Worm (Caenorhabditis elegans) whole organism, L1 larva: ENCODE results near the gene molo-1.

Source experiments
- C16A3.4 ChIP-seq: fragments of 150-350 bp; optimal IDR thresholded peaks from 2 replicates; lab custom pipeline; 2014; ENCODE audit warnings: missing biosample characterization, missing genetic modification characterization
- C34B4.2 ChIP-seq: sonication (generic microtip); optimal IDR thresholded peaks from 2 replicates; lab custom pipeline; 2017; ENCODE audit warnings: mild to moderate bottlenecking, missing genetic modification characterization, missing compliant biosample characterization
- alr-1 ChIP-seq: fragments of 200-800 bp; sonication (Bioruptor generic); optimal IDR thresholded peaks from 2 replicates; lab custom pipeline; 2018; ENCODE audit warnings: borderline replicate concordance, mild to moderate bottlenecking, missing genetic modification characterization, missing compliant biosample characterization
- aly-2 ChIP-seq: fragments of 150-350 bp; optimal IDR thresholded peaks from 2 replicates; lab custom pipeline; 2014; ENCODE audit warnings: missing biosample characterization, missing genetic modification characterization
- blmp-1 ChIP-seq: fragments of 150-350 bp; optimal IDR thresholded peaks from 2 replicates; lab custom pipeline; 2014; ENCODE audit warnings: missing biosample characterization, missing genetic modification characterization
- ceh-8 ChIP-seq: fragments of 200-800 bp; sonication (Bioruptor generic); optimal IDR thresholded peaks from 2 replicates; lab custom pipeline; 2018; ENCODE audit warnings: mild to moderate bottlenecking, missing genetic modification characterization, moderate library complexity, missing compliant biosample characterization
- ceh-82 ChIP-seq, 3 experiments: fragments of 150-350 bp in 1 of 3; sonication (generic microtip) in 2 of 3; optimal IDR thresholded peaks; 2 replicates each; lab custom pipeline; 2014 to 2017; ENCODE audit warnings: missing biosample characterization in 3 of 3, missing genetic modification characterization in 3 of 3
- ceh-88 ChIP-seq: fragments of 200-800 bp; sonication (Bioruptor generic); IDR thresholded peaks from 2 replicates; pipeline ENCODE4 v1.3.6; 2022; ENCODE audit warnings: missing genetic modification characterization, missing compliant biosample characterization
- ceh-90 ChIP-seq: sonication (generic microtip); optimal IDR thresholded peaks from 2 replicates; lab custom pipeline; 2016; ENCODE audit warnings: missing genetic modification characterization, missing compliant biosample characterization
- ces-1 ChIP-seq: fragments of 150-350 bp; optimal IDR thresholded peaks from 2 replicates; lab custom pipeline; 2014; ENCODE audit warnings: missing biosample characterization, missing genetic modification reagents, missing genetic modification characterization
- dpl-1 ChIP-seq, 3 experiments: fragments of 150-350 bp in 2 of 3; sonication (generic microtip) in 1 of 3; optimal IDR thresholded peaks; 2 replicates each; lab custom pipeline; 2014 to 2017; ENCODE audit warnings: missing biosample characterization in 3 of 3, missing genetic modification characterization in 3 of 3, missing genetic modification reagents in 3 of 3
- efl-1 ChIP-seq, 4 experiments: fragments of 150-350 bp; optimal IDR thresholded peaks in 3 of 4; peaks in 1 of 4; 1 replicate in 1 of 4; 2 replicates in 3 of 4; lab custom pipeline; 2014; ENCODE audit warnings: missing biosample characterization in 2 of 4, missing genetic modification characterization in 2 of 4, missing genetic modification reagents in 2 of 4
- egl-13 ChIP-seq: sonication (generic microtip); optimal IDR thresholded peaks from 2 replicates; lab custom pipeline; 2016; ENCODE audit warnings: missing genotype, missing genetic modification reagents, missing genetic modification characterization, missing compliant biosample characterization
- elt-2 ChIP-seq: sonication (generic microtip); optimal IDR thresholded peaks from 2 replicates; lab custom pipeline; 2016; ENCODE audit warnings: missing genetic modification characterization, mild to moderate bottlenecking, inconsistent platforms, missing compliant biosample characterization, missing genetic modification reagents
- elt-3 ChIP-seq, 6 experiments: fragments of 150-350 bp in 1 of 6; sonication (generic microtip); optimal IDR thresholded peaks; 2 replicates each; lab custom pipeline; 2017 to 2018; ENCODE audit warnings: missing biosample characterization in 6 of 6, missing genetic modification characterization in 6 of 6, inconsistent platforms in 1 of 6
- fkh-4 ChIP-seq: sonication (generic microtip); optimal IDR thresholded peaks from 2 replicates; lab custom pipeline; 2016; ENCODE audit warnings: missing compliant biosample characterization, missing genetic modification characterization, borderline replicate concordance
- grh-1 ChIP-seq: fragments of 200-800 bp; sonication (Bioruptor generic); IDR thresholded peaks from 2 replicates; pipeline ENCODE4 v1.3.6; 2022; ENCODE audit warnings: missing genetic modification reagents, missing genetic modification characterization, missing compliant biosample characterization
- isw-1 ChIP-seq: fragments of 200-800 bp; sonication (Bioruptor generic); IDR thresholded peaks from 2 replicates; pipeline ENCODE4 v1.3.6; 2022; ENCODE audit warnings: missing genetic modification characterization, missing compliant biosample characterization
- lin-13 ChIP-seq: fragments of 150-350 bp; optimal IDR thresholded peaks from 2 replicates; lab custom pipeline; 2014; ENCODE audit warnings: missing biosample characterization, missing genetic modification reagents, missing genetic modification characterization
- lin-14 ChIP-seq: fragments of 200-800 bp; sonication (Bioruptor generic); optimal IDR thresholded peaks from 2 replicates; lab custom pipeline; 2018; ENCODE audit warnings: mild to moderate bottlenecking, missing genetic modification characterization, moderate library complexity, missing compliant biosample characterization
- lin-35 ChIP-seq, 2 experiments: fragments of 150-350 bp; optimal IDR thresholded peaks; 2 replicates each; lab custom pipeline; 2014; ENCODE audit warnings: missing biosample characterization in 2 of 2, missing genetic modification characterization in 2 of 2, missing genetic modification reagents in 2 of 2
- lir-3 ChIP-seq: sonication (generic microtip); optimal IDR thresholded peaks from 2 replicates; lab custom pipeline; 2016; ENCODE audit warnings: mild to moderate bottlenecking, missing genetic modification characterization, moderate library complexity, missing compliant biosample characterization; ENCODE audit not compliant: poor library complexity
- mep-1 ChIP-seq: fragments of 150-350 bp; optimal IDR thresholded peaks from 2 replicates; lab custom pipeline; 2014; ENCODE audit warnings: missing biosample characterization, missing genetic modification characterization
- nhr-11 ChIP-seq: fragments of 150-350 bp; optimal IDR thresholded peaks from 2 replicates; lab custom pipeline; 2014; ENCODE audit warnings: missing biosample characterization, missing genetic modification characterization
- nhr-20 ChIP-seq: sonication (generic microtip); optimal IDR thresholded peaks from 2 replicates; lab custom pipeline; 2016; ENCODE audit warnings: mild to moderate bottlenecking, missing genetic modification characterization, missing compliant biosample characterization
- nhr-28 ChIP-seq: fragments of 150-350 bp; optimal IDR thresholded peaks from 2 replicates; lab custom pipeline; 2014; ENCODE audit warnings: missing biosample characterization, missing genetic modification characterization
- nhr-47 ChIP-seq: sonication (generic microtip); optimal IDR thresholded peaks from 2 replicates; lab custom pipeline; 2016; ENCODE audit warnings: mild to moderate bottlenecking, missing genetic modification characterization, moderate library complexity, missing compliant biosample characterization
- nhr-71 ChIP-seq: sonication (generic microtip); optimal IDR thresholded peaks from 2 replicates; lab custom pipeline; 2016; ENCODE audit warnings: mild to moderate bottlenecking, missing genetic modification characterization, moderate library complexity, missing compliant biosample characterization
- nhr-76 ChIP-seq: sonication (generic microtip); optimal IDR thresholded peaks from 2 replicates; lab custom pipeline; 2017; ENCODE audit warnings: missing biosample characterization, missing genetic modification characterization
- nhr-77 ChIP-seq: fragments of 150-350 bp; optimal IDR thresholded peaks from 2 replicates; lab custom pipeline; 2014; ENCODE audit warnings: missing biosample characterization, missing genetic modification characterization
- nhr-84 ChIP-seq: sonication (generic microtip); optimal IDR thresholded peaks from 2 replicates; lab custom pipeline; 2017; ENCODE audit warnings: missing biosample characterization, missing genetic modification characterization
- nhr-85 ChIP-seq: sonication (generic microtip); peaks from one replicate; lab custom pipeline; 2016; ENCODE audit warnings: missing genetic modification characterization, inconsistent platforms, missing compliant biosample characterization
- nhr-90 ChIP-seq: sonication (generic microtip); optimal IDR thresholded peaks from 2 replicates; lab custom pipeline; 2016; ENCODE audit warnings: mild to moderate bottlenecking, missing genetic modification characterization, missing compliant biosample characterization; ENCODE audit not compliant: poor library complexity
- pag-3 ChIP-seq: sonication (generic microtip); optimal IDR thresholded peaks from 2 replicates; lab custom pipeline; 2017; ENCODE audit warnings: missing genetic modification characterization, mild to moderate bottlenecking, missing compliant biosample characterization, antibody characterized with exemption, borderline replicate concordance; ENCODE audit not compliant: insufficient read depth
- rnt-1 ChIP-seq: sonication (generic microtip); optimal IDR thresholded peaks from 2 replicates; lab custom pipeline; 2016; ENCODE audit warnings: mild to moderate bottlenecking, missing genetic modification characterization, moderate library complexity, missing compliant biosample characterization
- skn-1 ChIP-seq: fragments of 150-350 bp; optimal IDR thresholded peaks from 2 replicates; lab custom pipeline; 2014; ENCODE audit warnings: missing biosample characterization, missing genetic modification characterization
- snu-23 ChIP-seq: sonication (generic microtip); optimal IDR thresholded peaks from 2 replicates; lab custom pipeline; 2016; ENCODE audit warnings: missing genetic modification characterization, missing compliant biosample characterization
- sptf-1 ChIP-seq: fragments of 150-350 bp; optimal IDR thresholded peaks from 2 replicates; lab custom pipeline; 2014; ENCODE audit warnings: missing biosample characterization, missing genetic modification characterization
- sup-37 ChIP-seq: fragments of 200-800 bp; sonication (Bioruptor generic); optimal IDR thresholded peaks from 2 replicates; lab custom pipeline; 2018; ENCODE audit warnings: mild to moderate bottlenecking, missing genetic modification characterization, missing compliant biosample characterization
- tbx-2 ChIP-seq: sonication (generic microtip); optimal IDR thresholded peaks from 2 replicates; lab custom pipeline; 2016; ENCODE audit warnings: missing genetic modification characterization, missing compliant biosample characterization
- tlp-1 ChIP-seq: fragments of 150-350 bp; optimal IDR thresholded peaks from 2 replicates; lab custom pipeline; 2014; ENCODE audit warnings: missing biosample characterization, missing genetic modification characterization
- unc-30 ChIP-seq: sonication (generic microtip); optimal IDR thresholded peaks from 2 replicates; lab custom pipeline; 2017; ENCODE audit warnings: missing biosample characterization, missing genetic modification characterization
- unc-62 ChIP-seq: fragments of 150-350 bp; optimal IDR thresholded peaks from 2 replicates; lab custom pipeline; 2014; ENCODE audit warnings: missing biosample characterization, missing genetic modification reagents, missing genetic modification characterization
- unc-86 ChIP-seq: sonication (generic microtip); optimal IDR thresholded peaks from 2 replicates; lab custom pipeline; 2016; ENCODE audit warnings: missing genetic modification characterization, missing compliant biosample characterization
- vab-15 ChIP-seq: sonication (generic microtip); optimal IDR thresholded peaks from 2 replicates; lab custom pipeline; 2017; ENCODE audit warnings: missing genotype, mild to moderate bottlenecking, missing genetic modification characterization, missing compliant biosample characterization

Gene molo-1

ce11 chrIII:5594350-5594749, 20.6 kb downstream of the molo-1 start:
- peak; percentile 23 for TF ChIP-seq nhr-90 (tag; lab: Kevin White, UChicago)
- peak in 1 of 2 experiments; percentile 25 for TF ChIP-seq lin-35 (GFP tag; optimal IDR thresholded peaks at IDR 0.05; lab: Kevin White, UChicago)
- peak in 2 of 6 experiments; percentile 3 to 44 for TF ChIP-seq elt-3 (tag; optimal IDR thresholded peaks at IDR 0.05; lab: Kevin White, UChicago)
- TF ChIP-seq blmp-1 (tag; lab: Kevin White, UChicago), result peak; percentile 52
- peak; percentile 53 for TF ChIP-seq mep-1 (tag; lab: Kevin White, UChicago)
- peak; percentile 36 for TF ChIP-seq nhr-20 (tag; lab: Kevin White, UChicago)
- peak; percentile 50 for TF ChIP-seq snu-23 (GFP tag; lab: Kevin White, UChicago)
- no peak for TF ChIP-seq unc-62
- TF ChIP-seq lin-14 (GFP tag; lab: Kevin White, UChicago), result peak; percentile 59
- TF ChIP-seq nhr-71, result peak; percentile 6
- TF ChIP-seq nhr-11, result no peak
- TF ChIP-seq pag-3 (tag; lab: Kevin White, UChicago), result no peak
- TF ChIP-seq nhr-85, result peak; percentile 71
- TF ChIP-seq rnt-1, result peak; percentile 12

- TF ChIP-seq nhr-28 (tag; lab: Kevin White, UChicago) (no peak), tlp-1 (tag; lab: Kevin White, UChicago) (no peak), efl-1 (optimal IDR thresholded peaks at IDR 0.05; lab: Kevin White, UChicago) (no peak), efl-1 (GFP tag; optimal IDR thresholded peaks at IDR 0.05 in 1 of 2; lab: Kevin White, UChicago) (peak in 1 of 2 experiments; percentile 72), dpl-1 (GFP tag; optimal IDR thresholded peaks at IDR 0.05; lab: Kevin White, UChicago) (no peak), nhr-85 (no peak)
These were observed 21.7 kb downstream of the molo-1 start, which contains the start of gene ced-6 for ce11 chrIII:5595445-5595844. ced-6 (plus strand) TSS chrIII:5595771.

DNA sequence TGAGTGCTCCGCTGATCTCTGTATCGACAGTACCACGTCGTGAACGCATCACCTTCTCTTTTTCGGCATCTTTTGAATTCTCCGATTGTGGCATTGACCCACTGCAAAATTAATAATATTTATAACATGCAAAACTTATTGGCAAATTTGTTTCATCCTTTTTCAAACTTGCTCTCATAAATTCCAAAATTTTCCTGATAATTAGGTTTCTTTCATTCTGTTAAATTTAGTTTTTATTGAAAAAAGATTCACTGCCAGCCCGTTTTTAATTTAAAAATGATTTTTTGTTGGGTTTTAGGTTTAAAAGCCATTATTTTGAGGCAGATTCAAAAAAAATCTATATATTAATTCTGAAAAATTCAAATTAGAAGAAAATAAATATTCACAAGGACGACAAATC, 26.2 kb downstream of the molo-1 start, which contains the start of gene wdr-37:
TSS of gene wdr-37 (minus strand) at position 101 of the 400 bp plus-strand sequence.
- no peak for TF ChIP-seq unc-86
- no peak for TF ChIP-seq dpl-1 (GFP tag; optimal IDR thresholded peaks at IDR 0.05; lab: Kevin White, UChicago)
- TF ChIP-seq ceh-8 (GFP tag; lab: Kevin White, UChicago), result no peak
- no peak for TF ChIP-seq lir-3 (tag; lab: Kevin White, UChicago)
- TF ChIP-seq elt-2 (tag; lab: Kevin White, UChicago), result no peak
- TF ChIP-seq sup-37 (GFP tag; lab: Kevin White, UChicago), result no peak
- no peak for TF ChIP-seq ceh-88 (GFP tag; lab: Robert Waterston, UW)
- TF ChIP-seq alr-1 (tag; lab: Kevin White, UChicago), result no peak
- no peak for TF ChIP-seq tbx-2 (tag; lab: Kevin White, UChicago)
- no peak for TF ChIP-seq nhr-47 (tag; lab: Kevin White, UChicago)
- no peak for TF ChIP-seq ces-1 (GFP tag; lab: Kevin White, UChicago)
- no peak for TF ChIP-seq vab-15 (tag; lab: Kevin White, UChicago)
- no peak for TF ChIP-seq isw-1
- no peak for TF ChIP-seq nhr-85
- TF ChIP-seq ceh-82 (tag; optimal IDR thresholded peaks at IDR 0.05; lab: Kevin White, UChicago), result no peak
- no peak for TF ChIP-seq mep-1 (tag; lab: Kevin White, UChicago)

DNA sequence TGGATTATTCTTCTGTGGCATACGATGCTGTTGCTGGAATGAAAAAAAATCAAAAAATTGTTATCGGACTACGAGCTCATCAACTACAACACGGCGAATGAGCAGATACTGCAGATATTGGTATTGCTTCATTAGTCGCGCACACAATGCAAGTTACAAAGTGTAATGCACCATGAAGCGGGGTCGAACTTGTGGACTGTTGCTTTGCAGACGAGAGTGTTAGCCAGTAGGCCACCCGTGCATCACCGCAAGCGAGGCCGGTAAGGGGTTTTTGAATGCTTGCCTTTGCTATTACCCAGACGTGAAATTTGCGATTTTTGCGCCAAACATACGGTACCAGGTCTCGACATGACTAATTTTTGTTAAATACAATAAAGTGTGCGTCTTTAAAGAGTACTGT, 28.2 kb downstream of the molo-1 start:
- TF ChIP-seq fkh-4 (tag; lab: Kevin White, UChicago), result no peak
- TF ChIP-seq ces-1 (GFP tag; lab: Kevin White, UChicago), result no peak
- TF ChIP-seq lin-13 (GFP tag; lab: Kevin White, UChicago), result peak; percentile 48
- no peak for TF ChIP-seq nhr-84
- TF ChIP-seq egl-13, result no peak
- TF ChIP-seq unc-62, result no peak
- peak; percentile 67 to 87 for TF ChIP-seq lin-35 (GFP tag; optimal IDR thresholded peaks at IDR 0.05; lab: Kevin White, UChicago)
- no peak for TF ChIP-seq pag-3 (tag; lab: Kevin White, UChicago)
- TF ChIP-seq rnt-1, result peak; percentile 88
- TF ChIP-seq unc-30 (tag; lab: Kevin White, UChicago), result no peak
- peak; percentile 58 for TF ChIP-seq skn-1 (tag; lab: Kevin White, UChicago)
- TF ChIP-seq ceh-90, result peak; percentile 7
- no peak for TF ChIP-seq sptf-1 (tag; lab: Kevin White, UChicago)
- TF ChIP-seq aly-2 (tag; lab: Kevin White, UChicago), result peak; percentile 58
- TF ChIP-seq lin-14 (GFP tag; lab: Kevin White, UChicago), result peak; percentile 66
- peak; percentile 77 for TF ChIP-seq nhr-77 (tag; lab: Kevin White, UChicago)
- peak; percentile 64 for TF ChIP-seq lir-3 (tag; lab: Kevin White, UChicago)
- peak; percentile 74 for TF ChIP-seq nhr-85
- peak; percentile 73 for TF ChIP-seq C16A3.4 (tag; lab: Kevin White, UChicago)
- peak; percentile 33; the same call in 1 of the 2 replicates for TF ChIP-seq grh-1 (GFP tag; lab: Robert Waterston, UW)
- TF ChIP-seq nhr-76, result peak; percentile 44
- TF ChIP-seq C34B4.2 (tag; lab: Kevin White, UChicago), result no peak
